Fruit fly (Drosophila melanogaster): Measurements from ENCODE around the gene rictor.

DNA sequence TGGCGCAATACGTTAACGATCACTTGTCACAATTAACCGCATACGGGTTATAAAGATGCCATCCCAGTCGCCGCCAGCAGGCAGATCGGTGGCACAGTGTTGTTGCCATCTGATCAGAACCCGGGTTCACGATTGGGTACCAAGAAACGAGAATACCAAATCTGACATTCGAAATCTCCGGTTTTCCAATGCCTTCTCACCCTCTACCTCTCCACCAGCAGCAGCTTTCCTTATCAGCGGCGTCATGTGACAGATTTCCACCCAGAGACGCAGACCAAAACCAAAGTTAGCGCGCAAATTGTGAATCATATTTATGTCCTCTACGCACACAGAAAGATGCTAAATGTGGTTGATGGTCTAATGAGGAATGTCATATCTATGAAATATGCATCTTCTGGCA lies 22.4 kb downstream of the rictor start:
- TF ChIP-seq Sin3A (optimal IDR thresholded peaks at IDR 0.05) (no peak), insv (optimal IDR thresholded peaks at IDR 0.05) (no peak)

Data from Kc167 (cell line).